Worm (Caenorhabditis elegans) whole organism, L3 larva: ENCODE data around the gene ZK1128.7.

ENCODE experiments used
- fkh-10 ChIP-seq: sonication (generic microtip); optimal IDR thresholded peaks from 2 replicates; lab custom pipeline; 2017; ENCODE audit warnings: missing biosample characterization, missing genetic modification reagents, missing genetic modification characterization
- nfya-1 ChIP-seq: sonication (generic microtip); optimal IDR thresholded peaks from 2 replicates; lab custom pipeline; 2017; ENCODE audit warnings: missing genetic modification characterization, mild to moderate bottlenecking, missing compliant biosample characterization, antibody characterized with exemption, moderate library complexity; ENCODE audit not compliant: insufficient read depth
- nhr-12 ChIP-seq: fragments of 150-350 bp; optimal IDR thresholded peaks from 2 replicates; lab custom pipeline; 2014; ENCODE audit warnings: missing biosample characterization, missing genetic modification characterization
- nhr-237 ChIP-seq: fragments of 150-350 bp; optimal IDR thresholded peaks from 2 replicates; lab custom pipeline; 2014; ENCODE audit warnings: missing biosample characterization, missing genetic modification characterization
- skn-1 ChIP-seq: fragments of 150-350 bp; optimal IDR thresholded peaks from 2 replicates; lab custom pipeline; 2014; ENCODE audit warnings: missing biosample characterization, missing genetic modification characterization

DNA sequence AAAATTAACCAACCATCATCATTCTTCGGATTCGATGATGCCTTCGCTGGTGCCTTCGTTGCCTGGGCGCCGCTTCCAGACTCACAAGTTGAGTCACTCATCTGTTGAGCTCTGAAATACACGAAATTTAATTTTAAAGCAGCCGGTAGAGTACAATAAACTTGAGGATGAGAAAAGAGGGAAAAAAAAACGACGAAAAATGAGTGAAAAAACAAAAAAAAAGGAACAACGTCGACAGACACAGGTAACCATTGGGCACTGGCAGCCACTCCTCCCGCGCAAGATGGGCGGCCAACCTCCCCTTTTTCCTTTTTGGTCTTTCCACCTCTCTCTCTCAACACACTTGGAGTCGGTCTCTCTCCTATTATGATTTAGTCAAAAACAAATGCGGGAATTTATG, 9.9 kb downstream of the ZK1128.7 start, which contains the start of gene K08E5.1:
- TF ChIP-seq nfya-1 (tag; lab: Kevin White, UChicago) (no peak), skn-1 (tag; lab: Kevin White, UChicago) (no peak), fkh-10 (GFP tag; lab: Kevin White, UChicago) (no peak), nhr-237 (tag; lab: Kevin White, UChicago) (no peak), nhr-12 (tag; lab: Kevin White, UChicago) (no peak)
